Worm (Caenorhabditis elegans) whole organism, midembryonic: ENCODE measurements around the gene sru-8.

Source experiments
- T22C8.4 ChIP-seq: fragments of 200-800 bp; sonication (Bioruptor generic); IDR thresholded peaks from 2 replicates; pipeline ENCODE4 v1.3.6; 2022; ENCODE audit warnings: missing genetic modification characterization, missing compliant biosample characterization
- cog-1 ChIP-seq: sonication (generic microtip); optimal IDR thresholded peaks from 2 replicates; lab custom pipeline; 2016; ENCODE audit warnings: missing genetic modification characterization, missing compliant biosample characterization
- flt-1 ChIP-seq: fragments of 200-800 bp; sonication (Bioruptor generic); IDR thresholded peaks from 2 replicates; pipeline ENCODE4 v1.3.6; 2022; ENCODE audit warnings: missing genetic modification characterization, missing compliant biosample characterization
- klf-2 ChIP-seq: fragments of 200-800 bp; sonication (Bioruptor generic); conservative IDR thresholded peaks from 2 replicates; pipeline ENCODE4 v1.3.6; 2022; ENCODE audit warnings: missing genetic modification reagents, missing genetic modification characterization, missing compliant biosample characterization
- med-1 ChIP-seq: sonication (generic microtip); optimal IDR thresholded peaks from 2 replicates; lab custom pipeline; 2017; ENCODE audit warnings: missing genetic modification characterization, mild to moderate bottlenecking, missing compliant biosample characterization, antibody characterized with exemption, missing genetic modification reagents; ENCODE audit not compliant: insufficient read depth
- ref-1 ChIP-seq: fragments of 200-800 bp; sonication (Bioruptor generic); conservative IDR thresholded peaks from 2 replicates; pipeline ENCODE4 v1.3.6; 2022; ENCODE audit warnings: missing genetic modification reagents, missing genetic modification characterization, missing compliant biosample characterization
- tab-1 ChIP-seq: fragments of 200-800 bp; sonication (Bioruptor generic); IDR thresholded peaks from 2 replicates; pipeline ENCODE4 v1.3.6; 2022; ENCODE audit warnings: missing genetic modification characterization, missing compliant biosample characterization
- ztf-23 ChIP-seq: fragments of 200-800 bp; sonication (Bioruptor generic); IDR thresholded peaks from 2 replicates; pipeline ENCODE4 v1.3.6; 2022; ENCODE audit warnings: missing genetic modification reagents, missing genetic modification characterization, missing compliant biosample characterization
- ztf-29 ChIP-seq: fragments of 200-800 bp; sonication (Bioruptor generic); IDR thresholded peaks from 2 replicates; pipeline ENCODE4 v1.3.6; 2022; ENCODE audit warnings: missing genetic modification reagents, missing genetic modification characterization, missing compliant biosample characterization

The sru-8 gene

DNA sequence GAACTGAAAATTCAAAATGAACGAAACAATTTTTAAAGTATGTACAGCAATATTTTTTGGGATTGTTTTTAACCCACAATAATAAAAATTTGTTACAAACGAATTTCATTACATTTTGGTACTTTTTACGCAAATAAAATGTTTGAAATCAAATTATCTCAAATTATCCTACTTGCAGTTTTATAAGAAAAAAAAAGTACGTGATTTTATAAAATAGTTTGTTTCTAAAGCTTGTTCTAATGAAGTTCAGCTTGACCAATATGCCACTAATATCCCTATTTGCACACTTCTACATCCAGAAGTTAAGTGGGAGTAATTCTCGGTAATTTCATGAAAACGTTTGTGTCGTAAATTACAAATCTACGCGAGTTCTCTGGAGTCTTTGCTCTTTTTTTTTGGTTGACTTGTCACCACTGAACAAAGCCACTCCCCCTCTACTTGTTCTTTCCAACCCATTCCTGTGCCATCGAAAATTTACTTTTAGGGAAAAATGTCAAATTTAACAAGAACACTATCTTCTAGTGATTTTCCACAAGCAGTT is at the start of gene sru-8:
sru-8 (plus strand) TSS at position 491 of the 541 bp plus-strand sequence.
- TF ChIP-seq tab-1 (no peak), ztf-23 (GFP tag; lab: Robert Waterston, UW) (no peak), T22C8.4 (no peak), cog-1 (tag; lab: Kevin White, UChicago) (no peak)

DNA sequence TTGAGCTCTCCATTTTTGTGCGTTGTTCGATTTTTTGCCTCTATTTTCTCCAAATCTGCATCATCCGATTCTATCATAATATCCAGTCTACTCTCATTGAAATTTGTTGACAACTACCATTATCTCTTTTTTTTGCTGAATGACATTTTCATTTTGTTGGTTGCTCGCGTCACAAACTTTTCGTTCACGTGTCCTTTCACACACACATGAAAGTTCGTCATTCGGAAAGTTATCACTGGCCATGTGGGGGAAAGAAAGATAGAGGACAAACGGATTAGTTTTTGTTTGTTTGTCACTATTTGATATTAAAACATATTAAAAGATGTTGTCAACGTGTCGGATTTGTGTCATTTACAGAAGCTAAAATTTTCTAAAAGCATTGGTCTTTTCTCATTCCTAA is 48.7 kb upstream of the sru-8 start:
- no peak for TF ChIP-seq tab-1

DNA sequence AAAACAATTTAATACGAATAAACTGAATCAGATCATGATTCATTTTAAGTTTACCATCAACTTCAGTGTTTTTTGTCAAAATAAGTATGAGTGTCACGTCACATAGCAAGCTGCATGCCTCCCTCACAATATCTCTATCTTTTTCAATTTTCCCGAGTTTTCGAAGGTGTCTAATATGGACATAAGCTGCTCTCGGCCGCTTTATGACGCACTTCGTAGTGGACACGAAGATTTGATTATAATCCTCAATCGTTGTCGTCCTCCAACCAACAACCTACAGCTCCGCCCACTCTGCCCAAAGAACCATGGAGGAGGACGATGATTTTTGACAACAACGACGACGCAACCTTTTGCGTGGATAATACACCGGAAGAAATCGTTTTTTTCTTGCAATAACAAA is 47.7 kb upstream of the sru-8 start:
- TF ChIP-seq T22C8.4 (no peak), flt-1 (no peak), tab-1 (no peak), ref-1 (GFP tag; lab: Robert Waterston, UW) (no peak), med-1 (GFP tag; lab: Kevin White, UChicago) (no peak), ztf-29 (GFP tag; lab: Robert Waterston, UW) (no peak), ztf-23 (GFP tag; lab: Robert Waterston, UW) (no peak), klf-2 (GFP tag; lab: Robert Waterston, UW) (no peak), cog-1 (tag; lab: Kevin White, UChicago) (no peak)

DNA sequence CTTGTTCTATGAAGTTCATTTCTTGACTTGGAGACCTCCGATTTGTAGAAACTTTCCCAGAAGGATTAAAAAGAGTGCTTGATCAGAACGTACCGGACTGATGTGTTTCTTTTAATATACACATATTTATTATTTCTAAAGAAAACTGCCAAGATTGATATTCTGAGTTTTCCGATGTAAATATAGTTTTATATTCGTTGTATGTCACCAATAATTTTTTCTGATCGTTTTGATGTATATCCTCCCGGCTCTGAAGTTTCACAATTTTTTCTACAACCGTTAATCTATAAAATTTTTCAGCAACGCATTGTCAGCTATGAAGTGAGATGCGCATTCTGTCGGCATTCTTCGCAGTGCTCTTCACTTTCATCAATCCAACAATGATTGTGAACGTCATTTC is 47.1 kb upstream of the sru-8 start, which contains the start of gene F46B6.9:
F46B6.9 (plus strand) TSS at position 301 of the 400 bp plus-strand sequence.
- no peak for TF ChIP-seq flt-1

DNA sequence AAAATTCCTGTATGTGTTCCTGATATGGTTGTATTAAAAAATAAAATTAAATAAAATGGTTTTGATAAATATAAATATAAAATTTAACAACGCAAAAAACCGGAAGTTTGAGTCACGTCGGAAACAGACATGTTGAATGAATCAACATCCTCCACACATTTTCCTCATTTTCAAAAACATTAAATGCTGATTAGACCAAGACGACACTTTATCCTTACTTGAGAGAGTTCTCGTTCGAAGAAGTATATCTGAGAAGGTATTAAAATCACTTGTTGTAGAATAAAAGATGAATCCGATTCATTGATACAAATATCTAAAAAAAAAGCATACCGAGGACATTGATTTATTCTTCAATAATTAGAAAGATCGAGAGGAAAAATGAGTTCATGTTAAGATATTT is 45.5 kb upstream of the sru-8 start:
- TF ChIP-seq klf-2 (GFP tag; lab: Robert Waterston, UW) (no peak), flt-1 (no peak), cog-1 (tag; lab: Kevin White, UChicago) (no peak), T22C8.4 (no peak), tab-1 (no peak), med-1 (GFP tag; lab: Kevin White, UChicago) (no peak), ztf-29 (GFP tag; lab: Robert Waterston, UW) (no peak)

DNA sequence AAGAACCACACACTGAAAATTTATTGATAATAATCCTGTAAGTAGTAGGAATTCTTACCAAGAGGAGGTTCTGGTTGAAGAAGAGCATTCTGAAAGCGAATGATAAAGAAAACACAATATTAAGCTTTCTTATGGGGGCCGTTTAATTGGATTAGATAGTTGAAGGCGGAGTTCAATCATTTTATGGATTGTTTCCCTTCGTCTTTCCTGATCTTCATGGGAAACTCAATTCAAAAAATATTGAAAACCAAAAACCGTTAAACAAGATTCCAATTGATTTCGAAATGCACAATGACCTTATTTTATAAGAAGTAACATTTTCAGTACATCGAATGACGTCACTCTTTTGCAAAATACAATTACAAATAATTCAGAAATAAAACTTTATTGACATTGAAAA is 44.6 kb upstream of the sru-8 start, which contains the start of gene F46B6.13:
F46B6.13 (minus strand) TSS at position 101 of the 400 bp plus-strand sequence.
- no peak for TF ChIP-seq ref-1 (GFP tag; lab: Robert Waterston, UW)
- no peak for TF ChIP-seq flt-1

DNA sequence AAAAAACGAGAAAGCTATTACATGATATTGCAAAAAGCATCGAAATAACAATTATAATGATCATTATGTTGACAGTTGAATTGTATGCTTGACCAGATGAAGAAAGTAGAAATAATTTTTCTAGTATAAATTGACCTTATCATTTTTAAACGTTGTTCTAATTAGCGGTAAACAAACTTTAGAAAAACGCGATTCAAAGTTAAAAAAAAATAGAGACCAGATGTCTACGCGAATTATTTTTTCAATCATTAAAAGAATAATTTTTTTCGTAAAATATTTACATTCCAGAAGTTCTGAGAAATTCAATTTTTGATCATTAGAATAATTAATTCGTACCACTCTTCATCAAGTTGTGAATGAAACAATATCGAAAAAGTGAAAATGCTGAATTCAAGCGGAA is 41.7 kb upstream of the sru-8 start, which contains the start of gene F46B6.10:
F46B6.10 (minus strand) TSS at position 101 of the 400 bp plus-strand sequence.
- TF ChIP-seq med-1 (GFP tag; lab: Kevin White, UChicago) (no peak), tab-1 (no peak), flt-1 (no peak), cog-1 (tag; lab: Kevin White, UChicago) (no peak), T22C8.4 (no peak), ztf-23 (GFP tag; lab: Robert Waterston, UW) (no peak), klf-2 (GFP tag; lab: Robert Waterston, UW) (no peak), ztf-29 (GFP tag; lab: Robert Waterston, UW) (no peak), ref-1 (GFP tag; lab: Robert Waterston, UW) (no peak)

DNA sequence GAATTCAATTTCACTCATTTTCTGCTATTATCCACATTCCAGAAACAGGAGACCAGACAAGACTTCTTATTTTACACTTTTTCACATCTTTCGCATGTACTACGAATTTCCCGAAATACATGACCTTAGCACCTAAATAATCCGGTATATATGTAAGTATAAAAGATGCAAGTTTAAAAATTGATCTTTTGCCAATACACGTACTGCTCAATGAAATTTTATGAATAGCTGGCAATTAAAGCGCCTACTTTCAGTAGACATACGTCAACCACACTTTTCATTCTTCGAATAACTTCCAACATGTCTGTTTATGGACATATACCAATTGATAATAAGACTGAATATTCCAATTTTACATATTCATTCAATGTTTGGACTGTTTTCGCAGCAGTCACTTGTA is 40.5 kb upstream of the sru-8 start, which contains the start of gene sru-39:
sru-39 (plus strand) TSS at position 301 of the 400 bp plus-strand sequence.
- no peak for TF ChIP-seq klf-2 (GFP tag; lab: Robert Waterston, UW)
- TF ChIP-seq flt-1 = no peak
- TF ChIP-seq ztf-23 (GFP tag; lab: Robert Waterston, UW) = no peak
- no peak for TF ChIP-seq med-1 (GFP tag; lab: Kevin White, UChicago)
- no peak for TF ChIP-seq T22C8.4
- no peak for TF ChIP-seq tab-1
- TF ChIP-seq cog-1 (tag; lab: Kevin White, UChicago) = no peak
- TF ChIP-seq ref-1 (GFP tag; lab: Robert Waterston, UW) = no peak
- no peak for TF ChIP-seq ztf-29 (GFP tag; lab: Robert Waterston, UW)

DNA sequence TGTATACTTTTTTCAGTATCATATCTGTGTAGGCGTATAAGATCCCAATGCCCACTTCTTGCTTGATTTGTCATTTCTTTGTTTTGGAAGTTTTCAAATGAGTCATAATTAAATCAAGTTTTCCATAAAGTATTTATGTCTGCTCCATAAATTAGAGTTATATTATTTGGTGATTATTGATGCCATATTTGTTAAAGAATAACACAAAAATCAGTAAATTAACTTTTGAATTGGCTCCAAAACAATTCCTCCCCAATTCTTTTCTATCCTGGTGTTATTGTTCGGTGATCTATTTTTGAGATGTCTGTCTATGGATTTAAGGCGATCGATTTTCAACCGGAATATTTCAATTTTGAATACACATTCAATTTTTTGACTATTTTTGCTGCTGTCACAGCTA is 38.5 kb upstream of the sru-8 start, which contains the start of gene sru-37:
sru-37 (plus strand) TSS at position 301 of the 400 bp plus-strand sequence.
- TF ChIP-seq ztf-23 (GFP tag; lab: Robert Waterston, UW) = no peak
- no peak for TF ChIP-seq med-1 (GFP tag; lab: Kevin White, UChicago)
- TF ChIP-seq ref-1 (GFP tag; lab: Robert Waterston, UW) = no peak
- TF ChIP-seq klf-2 (GFP tag; lab: Robert Waterston, UW) = no peak
- no peak for TF ChIP-seq tab-1
- TF ChIP-seq cog-1 (tag; lab: Kevin White, UChicago) = no peak
- TF ChIP-seq flt-1 = no peak
- no peak for TF ChIP-seq T22C8.4
- no peak for TF ChIP-seq ztf-29 (GFP tag; lab: Robert Waterston, UW)

DNA sequence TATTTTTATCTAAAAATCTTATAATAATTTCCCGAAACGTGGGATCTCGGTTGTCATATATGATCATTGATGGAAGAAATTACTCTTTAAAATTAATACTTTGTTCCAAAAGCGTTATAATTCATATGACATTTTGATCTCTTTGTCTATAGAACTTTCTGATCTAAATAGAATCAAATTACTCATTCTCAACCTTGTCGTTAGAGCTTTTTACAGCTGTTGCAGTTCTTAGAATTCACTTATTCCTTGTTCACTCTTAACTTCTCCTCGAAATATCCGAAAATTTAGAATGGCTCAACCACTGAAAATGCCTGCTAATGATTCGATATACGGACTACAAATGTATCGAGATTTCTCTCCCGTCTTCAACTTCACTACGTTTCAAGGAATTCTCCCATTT is 32.5 kb upstream of the sru-8 start, which contains the start of gene sru-29:
sru-29 (plus strand) TSS at position 301 of the 400 bp plus-strand sequence.
- TF ChIP-seq ztf-23 (GFP tag; lab: Robert Waterston, UW) (no peak), flt-1 (no peak), klf-2 (GFP tag; lab: Robert Waterston, UW) (no peak), ztf-29 (GFP tag; lab: Robert Waterston, UW) (no peak), ref-1 (GFP tag; lab: Robert Waterston, UW) (no peak), tab-1 (no peak)

DNA sequence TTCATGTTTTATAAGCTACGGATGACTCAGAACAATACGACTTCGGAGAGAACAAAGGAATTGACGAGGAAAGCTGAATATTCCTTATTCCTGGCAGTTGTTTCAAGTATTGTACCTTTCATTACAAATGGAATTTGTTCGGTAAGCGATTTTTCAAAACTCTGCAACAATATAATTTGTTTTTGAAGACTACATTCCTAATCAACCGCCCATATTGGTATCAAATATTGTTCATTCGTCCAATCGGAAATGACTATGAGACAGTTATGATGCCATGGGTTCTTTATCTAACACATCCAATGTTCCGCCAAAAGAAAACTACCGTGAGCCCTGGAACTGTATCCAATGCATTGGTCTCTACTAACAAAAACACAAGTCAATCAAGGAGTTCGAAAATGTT is 31.4 kb upstream of the sru-8 start:
- no peak for TF ChIP-seq T22C8.4
- no peak for TF ChIP-seq klf-2 (GFP tag; lab: Robert Waterston, UW)
- TF ChIP-seq tab-1 = no peak
- no peak for TF ChIP-seq ztf-23 (GFP tag; lab: Robert Waterston, UW)
- TF ChIP-seq cog-1 (tag; lab: Kevin White, UChicago) = no peak
- TF ChIP-seq ref-1 (GFP tag; lab: Robert Waterston, UW) = no peak
- no peak for TF ChIP-seq flt-1
- no peak for TF ChIP-seq med-1 (GFP tag; lab: Kevin White, UChicago)
- no peak for TF ChIP-seq ztf-29 (GFP tag; lab: Robert Waterston, UW)
